Worm (Caenorhabditis elegans) whole organism, mixed stage, embryonic: Measurements from ENCODE around the gene lmbr-1.

Source experiments
- M03D4.4 ChIP-seq: sonication (generic microtip); optimal IDR thresholded peaks from 2 replicates; lab custom pipeline; 2017; ENCODE audit warnings: mild to moderate bottlenecking, missing genetic modification characterization, missing compliant biosample characterization
- cnd-1 ChIP-seq: fragments of 200-800 bp; sonication (Bioruptor generic); optimal IDR thresholded peaks from 2 replicates; lab custom pipeline; 2018; ENCODE audit warnings: mild to moderate bottlenecking, missing genetic modification characterization, missing compliant biosample characterization
- elt-3 ChIP-seq: fragments of 150-350 bp; optimal IDR thresholded peaks from 2 replicates; lab custom pipeline; 2014; ENCODE audit warnings: missing biosample characterization, missing genetic modification characterization
- hlh-1 ChIP-seq: fragments of 150-350 bp; optimal IDR thresholded peaks from 2 replicates; lab custom pipeline; 2014; ENCODE audit warnings: missing biosample characterization, missing genetic modification reagents, missing genetic modification characterization
- mep-1 ChIP-seq: fragments of 150-350 bp; optimal IDR thresholded peaks from 2 replicates; lab custom pipeline; 2017; ENCODE audit warnings: missing biosample characterization, missing genetic modification reagents, missing genetic modification characterization, inconsistent platforms
- nhr-12 ChIP-seq: fragments of 150-350 bp; optimal IDR thresholded peaks from 2 replicates; lab custom pipeline; 2014; ENCODE audit warnings: missing biosample characterization, missing genetic modification characterization
- pha-4 ChIP-seq: fragments of 150-350 bp; optimal IDR thresholded peaks from 2 replicates; lab custom pipeline; 2018; ENCODE audit warnings: missing biosample characterization, missing genetic modification reagents, missing genetic modification characterization
- snpc-4 ChIP-seq: fragments of 150-350 bp; optimal IDR thresholded peaks from 2 replicates; lab custom pipeline; 2014; ENCODE audit warnings: missing biosample characterization, missing genetic modification characterization
- unc-62 ChIP-seq: fragments of 150-350 bp; optimal IDR thresholded peaks from 2 replicates; lab custom pipeline; 2014; ENCODE audit warnings: missing biosample characterization, missing genetic modification reagents, missing genetic modification characterization
- ztf-11 ChIP-seq: fragments of 150-350 bp; optimal IDR thresholded peaks from 2 replicates; lab custom pipeline; 2014; ENCODE audit warnings: missing biosample characterization, missing genetic modification characterization

ce11 chrIII:8369172-8369571 lies 2.9 kb upstream of the lmbr-1 start:
- no peak for TF ChIP-seq elt-3
- TF ChIP-seq mep-1, result no peak
- TF ChIP-seq pha-4 (tag; lab: Kevin White, UChicago), result no peak
- TF ChIP-seq unc-62 (GFP tag; lab: Kevin White, UChicago), result no peak
- no peak for TF ChIP-seq snpc-4 (tag; lab: Kevin White, UChicago)
- TF ChIP-seq hlh-1, result no peak
- TF ChIP-seq nhr-12, result no peak
- TF ChIP-seq cnd-1, result no peak
- TF ChIP-seq M03D4.4 (tag; lab: Kevin White, UChicago), result no peak
- no peak for TF ChIP-seq ztf-11 (tag; lab: Kevin White, UChicago)
